Fruit fly (Drosophila melanogaster) whole organism, embryonic: ENCODE data around the gene Fam92.

Experiments used
- Asciz ChIP-seq: fragments of 200-800 bp; sonication (Bioruptor generic); optimal IDR thresholded peaks from 2 replicates; lab custom pipeline; 2017; ENCODE audit warnings: missing biosample characterization, mild to moderate bottlenecking, missing genetic modification characterization, missing genetic modification reagents
- Blimp-1 ChIP-seq: fragments of 200-800 bp; sonication (Bioruptor generic); optimal IDR thresholded peaks from 3 replicates; lab custom pipeline; 2018; ENCODE audit warnings: missing biosample characterization, missing genetic modification characterization, mild to moderate bottlenecking, moderate library complexity, missing genetic modification reagents
- C15 ChIP-seq: fragments of 200-800 bp; sonication (Bioruptor generic); IDR thresholded peaks from 3 replicates; pipeline ENCODE4 v1.3.6; 2022; ENCODE audit warnings: missing biosample characterization, missing genetic modification characterization
- CG10209 ChIP-seq: fragments of 200-800 bp; sonication (Bioruptor generic); optimal IDR thresholded peaks from 3 replicates; lab custom pipeline; 2017; ENCODE audit warnings: missing biosample characterization, mild to moderate bottlenecking, missing genetic modification characterization, missing genetic modification reagents
- CG10543 ChIP-seq: fragments of 200-800 bp; sonication (Bioruptor generic); optimal IDR thresholded peaks from 3 replicates; lab custom pipeline; 2017; ENCODE audit warnings: missing biosample characterization, mild to moderate bottlenecking, missing genetic modification characterization, moderate library complexity
- CG1233 ChIP-seq: fragments of 200-800 bp; sonication (Bioruptor generic); optimal IDR thresholded peaks from 4 replicates; lab custom pipeline; 2018; ENCODE audit warnings: missing biosample characterization, mild to moderate bottlenecking, missing genetic modification characterization
- CG13296 ChIP-seq: fragments of 200-800 bp; sonication (Bioruptor generic); optimal IDR thresholded peaks from 3 replicates; lab custom pipeline; 2018; ENCODE audit warnings: missing biosample characterization, mild to moderate bottlenecking, missing genetic modification characterization
- CG15011 ChIP-seq: fragments of 200-800 bp; sonication (Bioruptor generic); optimal IDR thresholded peaks from 3 replicates; lab custom pipeline; 2018; ENCODE audit warnings: missing biosample characterization, mild to moderate bottlenecking, missing genetic modification characterization
- CG15269 ChIP-seq: fragments of 200-800 bp; sonication (Bioruptor generic); optimal IDR thresholded peaks from 2 replicates; lab custom pipeline; 2018; ENCODE audit warnings: missing biosample characterization, mild to moderate bottlenecking, missing genetic modification characterization, moderate library complexity
- CG17359 ChIP-seq: fragments of 200-800 bp; sonication (Bioruptor generic); optimal IDR thresholded peaks from 3 replicates; lab custom pipeline; 2018; ENCODE audit warnings: missing biosample characterization, mild to moderate bottlenecking, missing genetic modification characterization, moderate library complexity
- CG18619 ChIP-seq: fragments of 200-800 bp; sonication (Bioruptor generic); optimal IDR thresholded peaks from 3 replicates; lab custom pipeline; 2017; ENCODE audit warnings: missing biosample characterization, mild to moderate bottlenecking, missing genetic modification characterization
- CG2678 ChIP-seq: fragments of 200-800 bp; sonication (Bioruptor generic); optimal IDR thresholded peaks from 3 replicates; lab custom pipeline; 2019; ENCODE audit warnings: missing biosample characterization, mild to moderate bottlenecking, missing genetic modification characterization, moderate library complexity
- CG30403 ChIP-seq: fragments of 200-800 bp; sonication (Bioruptor generic); optimal IDR thresholded peaks from 3 replicates; lab custom pipeline; 2016; ENCODE audit warnings: missing biosample characterization, missing genetic modification characterization
- CG3065 ChIP-seq: fragments of 200-800 bp; sonication (Bioruptor generic); optimal IDR thresholded peaks from 2 replicates; lab custom pipeline; 2016; ENCODE audit warnings: missing biosample characterization, missing genetic modification characterization
- CG4328 ChIP-seq: fragments of 200-800 bp; sonication (Bioruptor generic); optimal IDR thresholded peaks from 3 replicates; lab custom pipeline; 2017; ENCODE audit warnings: missing biosample characterization, missing genetic modification reagents, missing genetic modification characterization
- CG5180 ChIP-seq: fragments of 200-800 bp; sonication (Bioruptor generic); optimal IDR thresholded peaks from 3 replicates; lab custom pipeline; 2017; ENCODE audit warnings: missing biosample characterization, missing genetic modification characterization, mild to moderate bottlenecking, moderate library complexity, missing genetic modification reagents
- CG6272 ChIP-seq: fragments of 200-800 bp; sonication (Bioruptor generic); IDR thresholded peaks from 2 replicates; pipeline ENCODE4 v1.3.6; 2022; ENCODE audit warnings: missing biosample characterization, missing genetic modification characterization
- CG6765 ChIP-seq: fragments of 200-800 bp; sonication (Bioruptor generic); optimal IDR thresholded peaks from 3 replicates; lab custom pipeline; 2017; ENCODE audit warnings: missing biosample characterization, mild to moderate bottlenecking, missing genetic modification characterization
- CG6813 ChIP-seq: fragments of 200-800 bp; sonication (Bioruptor generic); optimal IDR thresholded peaks from 2 replicates; lab custom pipeline; 2017; ENCODE audit warnings: missing biosample characterization, missing genetic modification characterization, mild to moderate bottlenecking, moderate library complexity, missing genetic modification reagents
- CG6854 ChIP-seq: fragments of 200-800 bp; sonication (Bioruptor generic); optimal IDR thresholded peaks from 3 replicates; lab custom pipeline; 2017; ENCODE audit warnings: missing biosample characterization, mild to moderate bottlenecking, missing genetic modification characterization
- CG7556 ChIP-seq: fragments of 200-800 bp; sonication (Bioruptor generic); optimal IDR thresholded peaks from 2 replicates; lab custom pipeline; 2017; ENCODE audit warnings: missing biosample characterization, mild to moderate bottlenecking, missing genetic modification characterization
- CG7745 ChIP-seq: fragments of 200-800 bp; sonication (Bioruptor generic); optimal IDR thresholded peaks from 2 replicates; lab custom pipeline; 2018; ENCODE audit warnings: missing biosample characterization, mild to moderate bottlenecking, missing genetic modification characterization, moderate library complexity
- CG7987 ChIP-seq: fragments of 200-800 bp; sonication (Bioruptor generic); optimal IDR thresholded peaks from 2 replicates; lab custom pipeline; 2018; ENCODE audit warnings: missing biosample characterization, mild to moderate bottlenecking, missing genetic modification characterization, moderate library complexity
- CG9609 ChIP-seq: fragments of 200-800 bp; sonication (Bioruptor generic); optimal IDR thresholded peaks from 3 replicates; lab custom pipeline; 2016; ENCODE audit warnings: missing biosample characterization, missing genetic modification characterization
- CG9932 ChIP-seq: fragments of 200-800 bp; sonication (Bioruptor generic); IDR thresholded peaks from 2 replicates; pipeline ENCODE4 v1.3.6; 2022; ENCODE audit warnings: missing biosample characterization, missing genetic modification characterization
- CHES-1-like ChIP-seq: fragments of 200-800 bp; sonication (Bioruptor generic); optimal IDR thresholded peaks from 2 replicates; lab custom pipeline; 2016; ENCODE audit warnings: missing biosample characterization, missing genetic modification characterization
- Chrac-16 ChIP-seq: fragments of 200-800 bp; sonication (Bioruptor generic); optimal IDR thresholded peaks from 3 replicates; lab custom pipeline; 2016; ENCODE audit warnings: missing biosample characterization, missing genetic modification characterization
- Fer1 ChIP-seq: fragments of 200-800 bp; sonication (Bioruptor generic); optimal IDR thresholded peaks from 2 replicates; lab custom pipeline; 2017; ENCODE audit warnings: missing biosample characterization, mild to moderate bottlenecking, missing genetic modification characterization
- Hey ChIP-seq: fragments of 200-800 bp; sonication (Bioruptor generic); optimal IDR thresholded peaks from 3 replicates; lab custom pipeline; 2018; ENCODE audit warnings: missing biosample characterization, mild to moderate bottlenecking, missing genetic modification characterization
- Jarid2 ChIP-seq: fragments of 200-800 bp; sonication (Bioruptor generic); optimal IDR thresholded peaks from 3 replicates; lab custom pipeline; 2017; ENCODE audit warnings: mild to moderate bottlenecking, missing biosample characterization, missing genetic modification reagents, missing genetic modification characterization
- Meics ChIP-seq: fragments of 200-800 bp; sonication (Bioruptor generic); optimal IDR thresholded peaks from 2 replicates; lab custom pipeline; 2017; ENCODE audit warnings: missing biosample characterization, mild to moderate bottlenecking, missing genetic modification characterization
- Mes4 ChIP-seq: fragments of 200-800 bp; sonication (Bioruptor generic); optimal IDR thresholded peaks from 2 replicates; lab custom pipeline; 2016; ENCODE audit warnings: missing biosample characterization, missing genetic modification characterization
- NC2β ChIP-seq: fragments of 200-800 bp; sonication (Bioruptor generic); optimal IDR thresholded peaks from 2 replicates; lab custom pipeline; 2016; ENCODE audit warnings: missing biosample characterization, missing genetic modification characterization
- Nf-YB ChIP-seq: fragments of 200-800 bp; sonication (Bioruptor generic); optimal IDR thresholded peaks from 3 replicates; lab custom pipeline; 2019; ENCODE audit warnings: missing biosample characterization, mild to moderate bottlenecking, missing genetic modification characterization, moderate library complexity
- Oli ChIP-seq: fragments of 200-800 bp; sonication (Bioruptor generic); optimal IDR thresholded peaks from 2 replicates; lab custom pipeline; 2018; ENCODE audit warnings: missing biosample characterization, mild to moderate bottlenecking, missing genetic modification characterization, moderate library complexity
- Pdp1 ChIP-seq, 2 experiments: fragments of 200-800 bp; sonication (Bioruptor generic); optimal IDR thresholded peaks; 3 replicates each; lab custom pipeline; 2016; ENCODE audit warnings: missing biosample characterization in 2 of 2, missing genetic modification characterization in 2 of 2, mild to moderate bottlenecking in 1 of 2, moderate library complexity in 1 of 2
- Ptx1 ChIP-seq: fragments of 200-800 bp; sonication (Bioruptor generic); IDR thresholded peaks from 2 replicates; pipeline ENCODE4 v1.3.6; 2022; ENCODE audit warnings: missing biosample characterization, missing genetic modification characterization
- Xrp1 ChIP-seq: fragments of 200-800 bp; sonication (Bioruptor generic); IDR thresholded peaks from 2 replicates; pipeline ENCODE4 v1.3.6; 2022; ENCODE audit warnings: missing biosample characterization, missing genetic modification characterization
- bbx ChIP-seq: fragments of 200-800 bp; sonication (Bioruptor generic); IDR thresholded peaks from 2 replicates; pipeline ENCODE4 v1.3.6; 2022; ENCODE audit warnings: missing biosample characterization, missing genetic modification characterization; ENCODE audit not compliant: partially characterized antibody
- btn ChIP-seq: fragments of 200-800 bp; sonication (Bioruptor generic); optimal IDR thresholded peaks from 2 replicates; lab custom pipeline; 2016; ENCODE audit warnings: missing biosample characterization, missing genetic modification characterization
- chinmo ChIP-seq: fragments of 200-800 bp; sonication (Bioruptor generic); IDR thresholded peaks from 4 replicates; pipeline ENCODE4 v1.3.6; 2022; ENCODE audit warnings: missing biosample characterization, missing genetic modification characterization; ENCODE audit not compliant: partially characterized antibody
- crc ChIP-seq: fragments of 200-800 bp; sonication (Bioruptor generic); optimal IDR thresholded peaks from 2 replicates; lab custom pipeline; 2016; ENCODE audit warnings: missing biosample characterization, missing genetic modification characterization
- ems ChIP-seq: fragments of 200-800 bp; sonication (Bioruptor generic); optimal IDR thresholded peaks from 3 replicates; lab custom pipeline; 2016; ENCODE audit warnings: missing biosample characterization, missing genetic modification characterization
- lab ChIP-seq: fragments of 200-800 bp; sonication (Bioruptor generic); optimal IDR thresholded peaks from 3 replicates; lab custom pipeline; 2017; ENCODE audit warnings: missing biosample characterization, missing genetic modification characterization, mild to moderate bottlenecking, moderate library complexity, missing genetic modification reagents
- org-1 ChIP-seq: fragments of 200-800 bp; sonication (Bioruptor generic); optimal IDR thresholded peaks from 2 replicates; lab custom pipeline; 2017; ENCODE audit warnings: missing biosample characterization, missing genetic modification characterization
- prd ChIP-seq, 3 experiments: fragments of >200 bp in 2 of 3; fragments of 200-800 bp in 1 of 3; sonication (Bioruptor generic) in 1 of 3; optimal IDR thresholded peaks in 2 of 3; IDR thresholded peaks in 1 of 3; 2 replicates in 2 of 3; 3 replicates in 1 of 3; pipeline versions ENCODE4 v1.3.6 to Lab custom; 2017 to 2022; ENCODE audit warnings: missing biosample characterization in 1 of 3, missing genetic modification characterization in 1 of 3
- sqz ChIP-seq: fragments of 200-800 bp; sonication (Bioruptor generic); optimal IDR thresholded peaks from 3 replicates; lab custom pipeline; 2018; ENCODE audit warnings: missing biosample characterization, mild to moderate bottlenecking, missing genetic modification characterization
- sug ChIP-seq: fragments of 200-800 bp; optimal IDR thresholded peaks from 2 replicates; lab custom pipeline; 2019; ENCODE audit warnings: missing biosample characterization, mild to moderate bottlenecking, missing genetic modification characterization, moderate library complexity
- vvl ChIP-seq: fragments of 200-800 bp; sonication (Bioruptor generic); IDR thresholded peaks from 2 replicates; pipeline ENCODE4 v1.3.6; 2022; ENCODE audit warnings: missing biosample characterization, missing genetic modification characterization

The Fam92 gene

dm6 chr2L:12463037-12463436, 38.3 kb downstream of the Fam92 start:
- TF ChIP-seq CG2678 (peak; percentile 58), ems (GFP tag; lab: Kevin White, UChicago) (no peak), CG18619 (GFP tag; lab: Kevin White, UChicago) (no peak), Ptx1 (GFP tag; lab: Robert Waterston, UW) (0 out of 2 replicates have a peak, but pooled peaks have one; percentile 33), Fer1 (GFP tag; lab: Kevin White, UChicago) (peak; percentile 66), CG9932 (GFP tag; lab: Robert Waterston, UW) (0 out of 2 replicates have a peak, but pooled peaks have one; percentile 32), crc (GFP tag; lab: Kevin White, UChicago) (no peak), CG7987 (GFP tag; lab: Kevin White, UChicago) (peak; percentile 66), org-1 (GFP tag; lab: Kevin White, UChicago) (peak; percentile 10), Mes4 (GFP tag; lab: Kevin White, UChicago) (no peak), CG5180 (GFP tag; lab: Kevin White, UChicago) (peak; percentile 7), CG7745 (tag; lab: Kevin White, UChicago) (no peak), Jarid2 (GFP tag; lab: Kevin White, UChicago) (no peak), CG15011 (GFP tag; lab: Kevin White, UChicago) (no peak), CG4328 (GFP tag; lab: Kevin White, UChicago) (peak; percentile 40), CG10209 (GFP tag; lab: Kevin White, UChicago) (no peak), CG10543 (GFP tag; lab: Kevin White, UChicago) (peak; percentile 67), CG1233 (peak; percentile 66), bbx (GFP tag; lab: Robert Waterston, UW) (no peak), CG30403 (GFP tag; lab: Kevin White, UChicago) (no peak), CG9609 (GFP tag; lab: Kevin White, UChicago) (no peak), CHES-1-like (GFP tag; lab: Kevin White, UChicago) (no peak), Asciz (peak; percentile 69), Oli (tag; lab: Kevin White, UChicago) (no peak), CG6272 (no peak), NC2β (GFP tag; lab: Kevin White, UChicago) (no peak), Chrac-16 (GFP tag; lab: Kevin White, UChicago) (no peak), Nf-YB (GFP tag; lab: Kevin White, UChicago) (no peak), C15 (GFP tag; lab: Robert Waterston, UW) (no peak), Pdp1 (GFP tag; optimal IDR thresholded peaks at IDR 0.05; lab: Kevin White, UChicago) (peak in 1 of 2 experiments; percentile 83), prd (optimal IDR thresholded peaks at IDR 0.05; lab: Kevin White, UChicago) (no peak), prd (GFP tag; IDR thresholded peaks at IDR 0.05; lab: Robert Waterston, UW) (no peak), CG6813 (GFP tag; lab: Kevin White, UChicago) (peak; percentile 33), Xrp1 (GFP tag; lab: Robert Waterston, UW) (peak; percentile 13), CG15269 (tag; lab: Kevin White, UChicago) (peak; percentile 10), sqz (GFP tag; lab: Kevin White, UChicago) (peak; percentile 13), vvl (GFP tag; lab: Robert Waterston, UW) (peak; percentile 57), Hey (tag; lab: Kevin White, UChicago) (peak; percentile 1), CG7556 (peak; percentile 14), chinmo (GFP tag; lab: Robert Waterston, UW) (0 out of 4 replicates have a peak, but pooled peaks have one; percentile 68), Blimp-1 (GFP tag; lab: Kevin White, UChicago) (peak; percentile 26), CG3065 (no peak), lab (GFP tag; lab: Kevin White, UChicago) (peak; percentile 53), CG17359 (peak; percentile 57), CG13296 (peak; percentile 66), sug (tag; lab: Kevin White, UChicago) (peak; percentile 65), Meics (GFP tag; lab: Kevin White, UChicago) (peak; percentile 20), CG6854 (GFP tag; lab: Kevin White, UChicago) (peak; percentile 6), btn (GFP tag; lab: Kevin White, UChicago) (no peak), CG6765 (no peak)
